Fruit fly (Drosophila melanogaster) whole organism, adult: ENCODE measurements around the gene CG43117.
A peak's percentile ranks its signal among the peaks of the same experiment; 100 is the strongest.

Source experiments
- CG11617 ChIP-seq: fragments of 200-800 bp; sonication (Bioruptor generic); optimal IDR thresholded peaks from 2 replicates; lab custom pipeline; 2017; ENCODE audit warnings: mild to moderate bottlenecking, missing biosample characterization, missing genetic modification reagents, missing genetic modification characterization
- CG12768 ChIP-seq: fragments of 200-800 bp; sonication (Bioruptor generic); optimal IDR thresholded peaks from 2 replicates; lab custom pipeline; 2017; ENCODE audit warnings: missing biosample characterization, missing genetic modification characterization, mild to moderate bottlenecking, moderate library complexity, missing genetic modification reagents
- CG14711 ChIP-seq: fragments of 200-800 bp; sonication (Bioruptor generic); optimal IDR thresholded peaks from 2 replicates; lab custom pipeline; 2018; ENCODE audit warnings: missing biosample characterization, mild to moderate bottlenecking, missing genetic modification characterization, moderate library complexity
- CG1620 ChIP-seq: fragments of 200-800 bp; sonication (Bioruptor generic); optimal IDR thresholded peaks from 2 replicates; lab custom pipeline; 2016; ENCODE audit warnings: missing biosample characterization, missing genetic modification characterization
- CG33017 ChIP-seq: fragments of 200-800 bp; sonication (Bioruptor generic); optimal IDR thresholded peaks from 2 replicates; lab custom pipeline; 2018; ENCODE audit warnings: missing biosample characterization, mild to moderate bottlenecking, missing genetic modification characterization, moderate library complexity
- CG5204 ChIP-seq: fragments of 200-800 bp; sonication (Bioruptor generic); optimal IDR thresholded peaks from 2 replicates; lab custom pipeline; 2016; ENCODE audit warnings: missing biosample characterization, missing genetic modification characterization
- CG7045 ChIP-seq: fragments of 200-800 bp; sonication (Bioruptor generic); optimal IDR thresholded peaks from 2 replicates; lab custom pipeline; 2017; ENCODE audit warnings: missing biosample characterization, mild to moderate bottlenecking, missing genetic modification characterization
- CG7101 ChIP-seq: fragments of 200-800 bp; sonication (Bioruptor generic); optimal IDR thresholded peaks from 2 replicates; lab custom pipeline; 2018; ENCODE audit warnings: missing biosample characterization, mild to moderate bottlenecking, missing genetic modification characterization, moderate library complexity
- Clk ChIP-seq: fragments of 200-800 bp; sonication (Bioruptor generic); optimal IDR thresholded peaks from 2 replicates; lab custom pipeline; 2017; ENCODE audit warnings: missing biosample characterization, missing genetic modification characterization
- Crg-1 ChIP-seq: fragments of 200-800 bp; sonication (Bioruptor generic); optimal IDR thresholded peaks from 2 replicates; lab custom pipeline; 2016; ENCODE audit warnings: missing biosample characterization, missing genetic modification characterization
- Hr96 ChIP-seq: fragments of 200-800 bp; sonication (Bioruptor generic); optimal IDR thresholded peaks from 2 replicates; lab custom pipeline; 2016; ENCODE audit warnings: missing biosample characterization, missing genetic modification characterization
- Mnt ChIP-seq: fragments of 200-800 bp; sonication (Bioruptor generic); optimal IDR thresholded peaks from 2 replicates; lab custom pipeline; 2016; ENCODE audit warnings: missing biosample characterization, mild to moderate bottlenecking, missing genetic modification characterization
- bab1 ChIP-seq: fragments of 200-800 bp; sonication (Bioruptor generic); optimal IDR thresholded peaks from 3 replicates; lab custom pipeline; 2019; ENCODE audit warnings: missing biosample characterization, mild to moderate bottlenecking, missing genetic modification characterization, moderate library complexity
- cic ChIP-seq: fragments of 200-800 bp; sonication (Bioruptor generic); optimal IDR thresholded peaks from 2 replicates; lab custom pipeline; 2017; ENCODE audit warnings: missing biosample characterization, mild to moderate bottlenecking, missing genetic modification characterization, moderate library complexity
- cnc ChIP-seq, 2 experiments: fragments of >200 bp; optimal IDR thresholded peaks; 2 replicates each; lab custom pipeline; 2017
- kay ChIP-seq: fragments of 200-800 bp; sonication (Bioruptor generic); peaks from one replicate; lab custom pipeline; 2016; ENCODE audit warnings: missing biosample characterization, missing genetic modification characterization, borderline replicate concordance
- ovo ChIP-seq: fragments of 200-800 bp; sonication (Bioruptor generic); optimal IDR thresholded peaks from 2 replicates; lab custom pipeline; 2016; ENCODE audit warnings: missing biosample characterization, missing genetic modification characterization
- pad ChIP-seq: fragments of 200-800 bp; sonication (Bioruptor generic); optimal IDR thresholded peaks from 3 replicates; lab custom pipeline; 2017; ENCODE audit warnings: missing biosample characterization, missing genetic modification characterization, mild to moderate bottlenecking, moderate library complexity, missing genetic modification reagents
- tj ChIP-seq: fragments of 200-800 bp; sonication (Bioruptor generic); optimal IDR thresholded peaks from 3 replicates; lab custom pipeline; 2017; ENCODE audit warnings: missing biosample characterization, mild to moderate bottlenecking, missing genetic modification characterization, moderate library complexity
- toe ChIP-seq: fragments of 200-800 bp; sonication (Bioruptor generic); optimal IDR thresholded peaks from 2 replicates; lab custom pipeline; 2016; ENCODE audit warnings: missing biosample characterization, missing genetic modification characterization

CG43117 gene

dm6 chr3R:26442609-26443180, 11.9 kb upstream of the CG43117 start:
- TF ChIP-seq CG1620 (GFP tag; lab: Kevin White, UChicago) (no peak), CG7045 (GFP tag; lab: Kevin White, UChicago) (no peak), tj (GFP tag; lab: Kevin White, UChicago) (no peak), CG14711 (tag; lab: Kevin White, UChicago) (no peak), cic (no peak), toe (no peak), Crg-1 (GFP tag; lab: Kevin White, UChicago) (no peak), CG33017 (tag; lab: Kevin White, UChicago) (no peak), kay (no peak), cnc (optimal IDR thresholded peaks at IDR 0.05; lab: Kevin White, UChicago) (no peak), Hr96 (GFP tag; lab: Kevin White, UChicago) (no peak), pad (GFP tag; lab: Kevin White, UChicago) (no peak), CG12768 (GFP tag; lab: Kevin White, UChicago) (no peak), CG7101 (no peak), ovo (no peak)

- TF ChIP-seq CG33017 (tag; lab: Kevin White, UChicago), result no peak
Observed at dm6 chr3R:26443343-26443742, 11.3 kb upstream of the CG43117 start.

dm6 chr3R:26443875-26444511, 10.6 kb upstream of the CG43117 start:
- TF ChIP-seq Crg-1 (GFP tag; lab: Kevin White, UChicago), result no peak
- peak; percentile 27 for TF ChIP-seq CG7045 (GFP tag; lab: Kevin White, UChicago)
- no peak for TF ChIP-seq CG12768 (GFP tag; lab: Kevin White, UChicago)

- TF ChIP-seq CG14711 (tag; lab: Kevin White, UChicago), result no peak
- TF ChIP-seq Mnt, result no peak
- no peak for TF ChIP-seq CG1620 (GFP tag; lab: Kevin White, UChicago)
- no peak for TF ChIP-seq CG7101
- TF ChIP-seq tj (GFP tag; lab: Kevin White, UChicago), result no peak
- TF ChIP-seq CG11617 (GFP tag; lab: Kevin White, UChicago), result no peak
- no peak for TF ChIP-seq CG12768 (GFP tag; lab: Kevin White, UChicago)
- TF ChIP-seq pad (GFP tag; lab: Kevin White, UChicago), result no peak
- TF ChIP-seq toe, result no peak
- no peak for TF ChIP-seq Hr96 (GFP tag; lab: Kevin White, UChicago)
- TF ChIP-seq cic, result no peak
- TF ChIP-seq Clk (GFP tag; lab: Kevin White, UChicago), result no peak
- TF ChIP-seq bab1 (GFP tag; lab: Kevin White, UChicago), result no peak
- TF ChIP-seq CG7045 (GFP tag; lab: Kevin White, UChicago), result no peak
- no peak for TF ChIP-seq CG33017 (tag; lab: Kevin White, UChicago)
Observed at dm6 chr3R:26448779-26449178, 5.8 kb upstream of the CG43117 start, which contains the start of gene Hex-t1. Gene Hex-t1, plus strand, starts transcription at chr3R:26449079.

- TF ChIP-seq Clk (GFP tag; lab: Kevin White, UChicago) (no peak), CG5204 (no peak), CG33017 (tag; lab: Kevin White, UChicago) (no peak), CG1620 (GFP tag; lab: Kevin White, UChicago) (no peak), CG11617 (GFP tag; lab: Kevin White, UChicago) (no peak), cnc (optimal IDR thresholded peaks at IDR 0.05; lab: Kevin White, UChicago) (no peak), CG14711 (tag; lab: Kevin White, UChicago) (no peak)
Observed at dm6 chr3R:26450371-26450770, 4.2 kb upstream of the CG43117 start, which contains the start of gene Hex-t2. Gene Hex-t2, plus strand, starts transcription at chr3R:26450671.

dm6 chr3R:26452345-26452744, 2.2 kb upstream of the CG43117 start, which contains the start of gene CG5447:
Gene CG5447, plus strand, starts transcription at chr3R:26452534.
- no peak for TF ChIP-seq CG33017 (tag; lab: Kevin White, UChicago)
- TF ChIP-seq Mnt, result no peak
- peak; percentile 38 for TF ChIP-seq bab1 (GFP tag; lab: Kevin White, UChicago)
- no peak for TF ChIP-seq Crg-1 (GFP tag; lab: Kevin White, UChicago)
- no peak for TF ChIP-seq CG5204
- TF ChIP-seq CG7045 (GFP tag; lab: Kevin White, UChicago), result no peak

dm6 chr3R:26455838-26456237, 1.2 kb downstream of the CG43117 start, which contains the start of gene Pdf:
Gene Pdf, minus strand, starts transcription at chr3R:26456141.
- TF ChIP-seq Mnt (no peak), CG5204 (no peak), toe (no peak), pad (GFP tag; lab: Kevin White, UChicago) (no peak), cnc (optimal IDR thresholded peaks at IDR 0.05; lab: Kevin White, UChicago) (no peak), cic (no peak), Crg-1 (GFP tag; lab: Kevin White, UChicago) (no peak)
